Fruit fly (Drosophila melanogaster): ENCODE data around the gene bowl.

bowl gene

dm6 chr2L:3772937-3773623 lies 1.6 kb downstream of the bowl start (continued):
- TF ChIP-seq Antp (GFP tag; optimal IDR thresholded peaks at IDR 0.05) (no peak), lab (GFP tag; optimal IDR thresholded peaks at IDR 0.05) (peak; percentile 52), tgo (GFP tag; IDR thresholded peaks at IDR 0.05) (peak; percentile 52; the same call in 2 of the 3 replicates), h (optimal IDR thresholded peaks at IDR 0.05) (no peak), CG13894 (tag; optimal IDR thresholded peaks at IDR 0.05) (no peak), bowl (GFP tag; IDR thresholded peaks at IDR 0.05) (peak; percentile 71), z (GFP tag; IDR thresholded peaks at IDR 0.05) (peak; percentile 67; the same call in 2 of the 3 replicates), jing (GFP tag; optimal IDR thresholded peaks at IDR 0.05) (no peak), Ravus (GFP tag; IDR thresholded peaks at IDR 0.05) (no peak), CG12744 (GFP tag; optimal IDR thresholded peaks at IDR 0.05) (peak; percentile 22), CG8089 (GFP tag; optimal IDR thresholded peaks at IDR 0.05) (no peak), jigr1 (GFP tag; IDR thresholded peaks at IDR 0.05) (no peak), CG14014 (GFP tag; IDR thresholded peaks at IDR 0.05) (no peak), CG12104 (GFP tag; optimal IDR thresholded peaks at IDR 0.05) (peak; percentile 8), CG18262 (tag; optimal IDR thresholded peaks at IDR 0.05) (peak; percentile 82), CG9932 (GFP tag; IDR thresholded peaks at IDR 0.05) (peak; percentile 32; the same call in 1 of the 2 replicates), CG7556 (GFP tag; optimal IDR thresholded peaks at IDR 0.05) (peak; percentile 87), usp (GFP tag; optimal IDR thresholded peaks at IDR 0.05) (no peak), CG1603 (tag; optimal IDR thresholded peaks at IDR 0.05) (no peak), eve (GFP tag; optimal IDR thresholded peaks at IDR 0.05) (peak in 1 of 2 experiments; percentile 53), pita (GFP tag; optimal IDR thresholded peaks at IDR 0.05) (no peak), NC2α (GFP tag; optimal IDR thresholded peaks at IDR 0.05) (no peak), otp (GFP tag; IDR thresholded peaks at IDR 0.05) (0 out of 3 replicates have a peak, but pooled peaks have one; percentile 51), sr (GFP tag; IDR thresholded peaks at IDR 0.05) (no peak), p53 (GFP tag; optimal IDR thresholded peaks at IDR 0.05) (no peak), tna (GFP tag; IDR thresholded peaks at IDR 0.05; ENCODE audit: partially characterized antibody) (no peak), CG30431 (GFP tag; optimal IDR thresholded peaks at IDR 0.05) (no peak), zen (tag; optimal IDR thresholded peaks at IDR 0.05) (no peak), tll (GFP tag; optimal IDR thresholded peaks at IDR 0.05) (no peak), CG2712 (tag; optimal IDR thresholded peaks at IDR 0.05) (peak; percentile 79), btn (GFP tag; optimal IDR thresholded peaks at IDR 0.05) (no peak), CG8281 (tag; optimal IDR thresholded peaks at IDR 0.05) (no peak), CG4617 (GFP tag; optimal IDR thresholded peaks at IDR 0.05; ENCODE audit: borderline replicate concordance) (no peak), CG8388 (GFP tag; optimal IDR thresholded peaks at IDR 0.05) (peak; percentile 54), Abd-B (GFP tag; optimal IDR thresholded peaks at IDR 0.05) (no peak), CG5245 (GFP tag; optimal IDR thresholded peaks at IDR 0.05) (no peak), CG1792 (GFP tag; optimal IDR thresholded peaks at IDR 0.05) (no peak), Vsx1 (GFP tag; optimal IDR thresholded peaks at IDR 0.05) (no peak), dan (GFP tag; IDR thresholded peaks at IDR 0.05) (no peak), CG3407 (GFP tag; optimal IDR thresholded peaks at IDR 0.05) (peak; percentile 40), Dp (GFP tag; optimal IDR thresholded peaks at IDR 0.05) (no peak), phol (tag; optimal IDR thresholded peaks at IDR 0.05) (peak; percentile 82), pzg (GFP tag; optimal IDR thresholded peaks at IDR 0.05) (no peak), CG3281 (GFP tag; optimal IDR thresholded peaks at IDR 0.05) (peak; percentile 43), knrl (GFP tag; IDR thresholded peaks at IDR 0.05; ENCODE audit: partially characterized antibody) (no peak), BEAF-32 (GFP tag; optimal IDR thresholded peaks at IDR 0.05) (no peak), CG7372 (GFP tag; IDR thresholded peaks at IDR 0.05) (no peak), TFAM (GFP tag; optimal IDR thresholded peaks at IDR 0.05) (no peak), bsh (GFP tag; optimal IDR thresholded peaks at IDR 0.05) (peak in 1 of 2 experiments; percentile 10), Spps (tag; optimal IDR thresholded peaks at IDR 0.05) (peak; percentile 3)

All from whole organism, embryonic.